Worm (Caenorhabditis elegans) whole organism, L4 larva: Measurements from ENCODE around the gene C14C6.13.

Experiments used
- D1046.2 ChIP-seq: fragments of 200-800 bp; sonication (Bioruptor generic); IDR thresholded peaks from 2 replicates; pipeline ENCODE4 v1.3.6; 2022; ENCODE audit warnings: missing genetic modification characterization, missing compliant biosample characterization
- F26F4.8 ChIP-seq: fragments of 200-800 bp; sonication (Bioruptor generic); conservative IDR thresholded peaks from 2 replicates; pipeline ENCODE4 v1.3.6; 2022; ENCODE audit warnings: missing genetic modification characterization, missing compliant biosample characterization
- Y105C5A.15 ChIP-seq: fragments of 200-800 bp; sonication (Bioruptor generic); IDR thresholded peaks from 2 replicates; pipeline ENCODE4 v1.3.6; 2022; ENCODE audit warnings: missing genetic modification characterization, missing compliant biosample characterization
- ZK337.2 ChIP-seq: fragments of 200-800 bp; sonication (Bioruptor generic); IDR thresholded peaks from 2 replicates; pipeline ENCODE4 v1.3.6; 2022; ENCODE audit warnings: missing genetic modification reagents, missing genetic modification characterization, missing compliant biosample characterization
- ceh-44 ChIP-seq: fragments of 200-800 bp; sonication (Bioruptor generic); IDR thresholded peaks from 2 replicates; pipeline ENCODE4 v1.3.6; 2022; ENCODE audit warnings: missing genetic modification reagents, missing genetic modification characterization, missing compliant biosample characterization
- ces-1 ChIP-seq: fragments of 150-350 bp; sonication (generic microtip); optimal IDR thresholded peaks from 4 replicates; lab custom pipeline; 2014; ENCODE audit warnings: missing biosample characterization, missing genetic modification reagents, missing genetic modification characterization
- dmd-6 ChIP-seq: fragments of 200-800 bp; sonication (Bioruptor generic); IDR thresholded peaks from 2 replicates; pipeline ENCODE4 v1.3.6; 2022; ENCODE audit warnings: missing genetic modification reagents, missing genetic modification characterization, missing compliant biosample characterization
- duxl-1 ChIP-seq: sonication (generic microtip); optimal IDR thresholded peaks from 2 replicates; lab custom pipeline; 2016; ENCODE audit warnings: mild to moderate bottlenecking, missing genetic modification characterization, moderate library complexity, missing compliant biosample characterization; ENCODE audit not compliant: poor library complexity
- gei-8 ChIP-seq: fragments of 200-800 bp; sonication (Bioruptor generic); optimal IDR thresholded peaks from 2 replicates; lab custom pipeline; 2018; ENCODE audit warnings: mild to moderate bottlenecking, missing genetic modification characterization, missing compliant biosample characterization
- hlh-11 ChIP-seq: fragments of 200-800 bp; sonication (Bioruptor generic); optimal IDR thresholded peaks from 2 replicates; lab custom pipeline; 2018; ENCODE audit warnings: mild to moderate bottlenecking, missing genetic modification characterization, missing compliant biosample characterization
- hlh-30 ChIP-seq: sonication (generic microtip); optimal IDR thresholded peaks from 2 replicates; lab custom pipeline; 2017; ENCODE audit warnings: antibody characterized with exemption, mild to moderate bottlenecking, missing genetic modification characterization, missing compliant biosample characterization; ENCODE audit not compliant: insufficient read depth
- jun-1 ChIP-seq: fragments of 150-350 bp; optimal IDR thresholded peaks from 2 replicates; lab custom pipeline; 2014; ENCODE audit warnings: missing biosample characterization, missing genetic modification reagents, missing genetic modification characterization
- lin-1 ChIP-seq: fragments of 200-800 bp; sonication (Bioruptor generic); IDR thresholded peaks from 2 replicates; pipeline ENCODE4 v1.3.6; 2022; ENCODE audit warnings: missing genetic modification reagents, missing genetic modification characterization, missing compliant biosample characterization
- lin-13 ChIP-seq: fragments of 150-350 bp; optimal IDR thresholded peaks from 2 replicates; lab custom pipeline; 2014; ENCODE audit warnings: missing biosample characterization, missing genetic modification reagents, missing genetic modification characterization
- lin-15B ChIP-seq: fragments of 150-350 bp; sonication (generic microtip); optimal IDR thresholded peaks from 3 replicates; lab custom pipeline; 2014; ENCODE audit warnings: missing biosample characterization, missing genetic modification characterization
- madf-9 ChIP-seq: fragments of 200-800 bp; sonication (Bioruptor generic); conservative IDR thresholded peaks from 2 replicates; pipeline ENCODE4 v1.3.6; 2022; ENCODE audit warnings: missing genetic modification reagents, missing genetic modification characterization, missing compliant biosample characterization
- mdt-29 ChIP-seq: fragments of 200-800 bp; sonication (Bioruptor generic); IDR thresholded peaks from 2 replicates; pipeline ENCODE4 v1.3.6; 2022; ENCODE audit warnings: missing genetic modification reagents, missing genetic modification characterization, missing compliant biosample characterization
- mep-1 ChIP-seq: fragments of 150-350 bp; sonication (generic microtip); optimal IDR thresholded peaks from 3 replicates; lab custom pipeline; 2014; ENCODE audit warnings: missing biosample characterization, missing genetic modification characterization
- nhr-102 ChIP-seq: sonication (generic microtip); optimal IDR thresholded peaks from 2 replicates; lab custom pipeline; 2016; ENCODE audit warnings: mild to moderate bottlenecking, missing genetic modification characterization, moderate library complexity, missing compliant biosample characterization
- nhr-11 ChIP-seq: fragments of 150-350 bp; optimal IDR thresholded peaks from 2 replicates; lab custom pipeline; 2014; ENCODE audit warnings: missing biosample characterization, missing genetic modification characterization
- nhr-28 ChIP-seq: fragments of 150-350 bp; optimal IDR thresholded peaks from 2 replicates; lab custom pipeline; 2014; ENCODE audit warnings: missing biosample characterization, missing genetic modification characterization
- nhr-48 ChIP-seq: sonication (generic microtip); optimal IDR thresholded peaks from 2 replicates; lab custom pipeline; 2016; ENCODE audit warnings: mild to moderate bottlenecking, missing genetic modification characterization, missing compliant biosample characterization
- rbr-2 ChIP-seq: sonication (generic microtip); optimal IDR thresholded peaks from 2 replicates; lab custom pipeline; 2016; ENCODE audit warnings: missing genotype, missing genetic modification characterization, missing compliant biosample characterization
- set-16 ChIP-seq: fragments of 200-800 bp; sonication (Bioruptor generic); IDR thresholded peaks from 2 replicates; pipeline ENCODE4 v1.3.6; 2022; ENCODE audit warnings: missing genetic modification reagents, missing genetic modification characterization, missing compliant biosample characterization
- spr-1 ChIP-seq: sonication (generic microtip); optimal IDR thresholded peaks from 2 replicates; lab custom pipeline; 2016; ENCODE audit warnings: mild to moderate bottlenecking, missing genetic modification characterization, missing compliant biosample characterization
- spr-3 ChIP-seq: fragments of 200-800 bp; sonication (Bioruptor generic); optimal IDR thresholded peaks from 2 replicates; lab custom pipeline; 2018; ENCODE audit warnings: mild to moderate bottlenecking, missing genetic modification characterization, missing compliant biosample characterization
- zfp-3 ChIP-seq: fragments of 200-800 bp; sonication (Bioruptor generic); conservative IDR thresholded peaks from 2 replicates; pipeline ENCODE4 v1.3.6; 2022; ENCODE audit warnings: missing genetic modification reagents, missing genetic modification characterization, missing compliant biosample characterization

The C14C6.13 gene

DNA sequence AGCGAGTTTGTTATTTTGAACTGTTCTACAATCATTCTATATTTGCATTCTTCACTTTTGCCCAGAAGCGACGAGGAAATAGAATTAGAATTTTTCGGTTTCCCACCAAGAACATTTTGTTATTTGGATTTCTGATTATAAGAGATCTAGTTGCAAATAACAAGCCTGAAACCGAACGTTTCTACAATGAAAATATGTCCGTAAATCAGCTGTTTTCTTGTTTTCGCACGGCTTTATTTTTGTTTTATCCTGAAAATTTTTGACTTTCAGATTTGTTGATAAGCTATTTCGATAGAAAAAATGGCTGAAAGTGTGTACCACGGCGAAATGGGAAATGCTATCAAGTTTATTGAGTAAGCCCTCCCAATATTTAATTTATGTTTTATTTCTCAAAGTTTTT lies 46.9 kb downstream of the C14C6.13 start, which contains the start of gene srw-108:
TSS of gene srw-108 (plus strand) at position 301 of the 400 bp plus-strand sequence.
- TF ChIP-seq nhr-11 (tag; lab: Kevin White, UChicago) (no peak), nhr-48 (tag; lab: Kevin White, UChicago) (no peak), jun-1 (tag; lab: Kevin White, UChicago) (no peak), ceh-44 (GFP tag; lab: Robert Waterston, UW) (no peak), duxl-1 (tag; lab: Kevin White, UChicago) (no peak), ces-1 (GFP tag; lab: Kevin White, UChicago) (no peak), mep-1 (tag; lab: Kevin White, UChicago) (no peak), zfp-3 (no peak), D1046.2 (no peak), lin-1 (GFP tag; lab: Robert Waterston, UW) (no peak), lin-15B (no peak), madf-9 (GFP tag; lab: Robert Waterston, UW) (no peak), Y105C5A.15 (GFP tag; lab: Robert Waterston, UW) (no peak), hlh-11 (no peak), F26F4.8 (GFP tag; lab: Robert Waterston, UW) (no peak), set-16 (GFP tag; lab: Robert Waterston, UW) (no peak), lin-13 (GFP tag; lab: Kevin White, UChicago) (no peak), spr-3 (GFP tag; lab: Kevin White, UChicago) (no peak), gei-8 (no peak), ZK337.2 (GFP tag; lab: Robert Waterston, UW) (no peak)
- TF ChIP-seq, all 104 proteins: peak for 0

DNA sequence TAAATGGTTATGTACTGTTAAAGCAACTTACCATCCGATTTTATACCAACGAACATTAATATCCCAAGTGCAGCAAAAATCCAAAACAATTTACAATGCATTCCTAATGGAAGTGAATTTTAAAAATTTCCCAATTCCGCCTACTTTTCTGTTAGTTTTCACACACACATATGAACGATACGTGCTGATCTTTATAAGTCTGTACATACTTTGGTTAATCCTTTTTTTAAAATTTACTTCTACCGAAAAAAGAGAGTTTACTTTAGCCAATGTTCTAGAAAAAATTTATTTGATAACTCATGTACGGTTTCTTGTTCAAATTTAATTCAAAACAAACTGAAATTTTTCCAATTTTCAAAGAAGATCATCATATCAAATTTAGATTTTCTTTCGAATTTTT lies 49.5 kb downstream of the C14C6.13 start, which contains the start of gene R11G11.16:
TSS of gene R11G11.16 (minus strand) at position 101 of the 400 bp plus-strand sequence.
- TF ChIP-seq Y105C5A.15 (GFP tag; lab: Robert Waterston, UW) (no peak), rbr-2 (tag; lab: Kevin White, UChicago) (no peak), spr-1 (tag; lab: Kevin White, UChicago) (no peak), mdt-29 (GFP tag; lab: Robert Waterston, UW) (no peak), D1046.2 (no peak), dmd-6 (GFP tag; lab: Robert Waterston, UW) (no peak), nhr-102 (tag; lab: Kevin White, UChicago) (no peak)

DNA sequence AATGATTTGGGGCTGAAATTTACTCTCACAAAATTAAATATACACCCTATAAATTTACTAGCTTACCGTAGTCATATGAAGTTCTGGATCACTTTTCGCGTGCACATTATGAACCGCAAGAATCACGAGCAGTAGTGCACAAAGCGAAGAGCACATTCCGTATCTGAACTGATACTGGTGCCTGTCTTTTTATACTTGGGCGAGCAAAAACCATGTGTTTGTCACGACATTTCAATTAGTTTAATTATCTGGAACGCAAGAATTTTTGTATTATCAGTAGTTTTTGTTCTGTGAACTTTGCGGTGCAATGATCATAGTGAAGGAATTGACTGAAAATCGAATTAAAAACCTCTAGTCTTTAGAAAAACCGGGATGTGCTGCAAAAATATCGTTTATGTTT lies 50.5 kb downstream of the C14C6.13 start, which contains the start of gene lipl-3:
TSS of gene lipl-3 (minus strand) at position 161 of the 400 bp plus-strand sequence.
- TF ChIP-seq dmd-6 (GFP tag; lab: Robert Waterston, UW) (peak; percentile 77), set-16 (GFP tag; lab: Robert Waterston, UW) (no peak), nhr-28 (tag; lab: Kevin White, UChicago) (peak; percentile 65), hlh-30 (tag; lab: Kevin White, UChicago) (peak; percentile 15)
- TF ChIP-seq, all 104 proteins: peak for 3
